Fruit fly (Drosophila melanogaster): ENCODE measurements around the gene CG10214.

Gene CG10214

dm6 chr3R:23782456-23783402 lies 15.4 kb upstream of the CG10214 start:
- TF ChIP-seq psq (optimal IDR thresholded peaks at IDR 0.05) (no peak), EcR (GFP tag; optimal IDR thresholded peaks at IDR 0.05) (no peak), CG8478 (optimal IDR thresholded peaks at IDR 0.05) (no peak), usp (GFP tag; optimal IDR thresholded peaks at IDR 0.05) (no peak), pan (optimal IDR thresholded peaks at IDR 0.05) (no peak), Dll (optimal IDR thresholded peaks at IDR 0.05) (no peak)

- no peak for TF ChIP-seq pan (optimal IDR thresholded peaks at IDR 0.05)
- no peak for TF ChIP-seq CG8478 (optimal IDR thresholded peaks at IDR 0.05)
- TF ChIP-seq psq (optimal IDR thresholded peaks at IDR 0.05) = no peak
- TF ChIP-seq EcR (GFP tag; optimal IDR thresholded peaks at IDR 0.05) = no peak
- no peak for TF ChIP-seq Dll (optimal IDR thresholded peaks at IDR 0.05)
- TF ChIP-seq usp (GFP tag; optimal IDR thresholded peaks at IDR 0.05) = no peak
Measured at dm6 chr3R:23781466-23781935, 14.2 kb upstream of the CG10214 start, which contains the start of the genes Nup98-96 and mbc. Gene Nup98-96, minus strand, starts transcription at chr3R:23781621. Gene mbc, plus strand, starts transcription at chr3R:23781765.

dm6 chr3R:23780757-23781156 lies 13.5 kb upstream of the CG10214 start:
- TF ChIP-seq CG8478 (optimal IDR thresholded peaks at IDR 0.05) = no peak
- TF ChIP-seq Dll (optimal IDR thresholded peaks at IDR 0.05) = no peak
- TF ChIP-seq usp (GFP tag; optimal IDR thresholded peaks at IDR 0.05) = no peak
- no peak for TF ChIP-seq EcR (GFP tag; optimal IDR thresholded peaks at IDR 0.05)
- TF ChIP-seq psq (optimal IDR thresholded peaks at IDR 0.05) = no peak
- no peak for TF ChIP-seq pan (optimal IDR thresholded peaks at IDR 0.05)

DNA sequence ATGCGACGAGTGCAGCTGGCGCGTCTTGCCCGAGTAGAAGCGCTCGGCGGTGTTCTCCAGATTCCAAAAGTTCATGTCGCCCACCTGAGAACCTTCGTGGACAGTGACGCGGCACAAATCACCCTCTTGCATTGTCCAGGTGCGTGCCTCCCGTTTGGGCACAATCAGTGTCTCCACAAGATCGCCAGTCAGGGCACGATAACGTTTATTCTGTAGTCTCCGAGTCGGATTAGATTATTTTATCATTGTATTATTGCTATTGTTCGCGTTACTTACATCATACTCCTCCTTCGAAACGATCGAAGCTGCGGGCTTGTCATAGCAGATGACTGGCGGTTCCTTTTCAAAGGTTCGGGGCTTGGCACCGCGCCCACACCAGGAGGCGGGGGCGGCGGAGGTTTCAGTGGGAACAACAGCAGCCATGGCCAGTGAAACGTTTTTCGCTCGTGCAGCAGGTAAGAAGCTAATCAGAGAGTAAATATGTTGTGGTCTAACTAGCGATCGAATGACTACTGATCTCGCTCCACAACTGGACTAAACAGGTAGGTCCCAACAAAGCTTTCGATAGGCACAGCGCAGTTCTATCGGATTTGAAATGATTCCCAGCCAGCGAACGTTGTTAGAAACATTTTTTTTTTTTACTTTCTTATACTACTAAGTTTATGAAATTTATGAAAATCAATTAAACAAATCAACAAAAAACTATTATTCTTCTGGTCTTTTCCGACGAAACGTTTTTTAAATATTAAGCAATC lies 6.5 kb upstream of the CG10214 start, which contains the start of gene CG10208:
Gene CG10208, minus strand, starts transcription at position 518 of the 755 bp plus-strand sequence.
- TF ChIP-seq CG8478 (optimal IDR thresholded peaks at IDR 0.05) = no peak
- TF ChIP-seq Dll (optimal IDR thresholded peaks at IDR 0.05) = no peak
- no peak for TF ChIP-seq EcR (GFP tag; optimal IDR thresholded peaks at IDR 0.05)
- TF ChIP-seq psq (optimal IDR thresholded peaks at IDR 0.05) = no peak
- TF ChIP-seq usp (GFP tag; optimal IDR thresholded peaks at IDR 0.05) = no peak
- TF ChIP-seq pan (optimal IDR thresholded peaks at IDR 0.05) = no peak

- TF ChIP-seq psq (optimal IDR thresholded peaks at IDR 0.05) = no peak
- no peak for TF ChIP-seq pan (optimal IDR thresholded peaks at IDR 0.05)
- TF ChIP-seq CG8478 (optimal IDR thresholded peaks at IDR 0.05) = no peak
- no peak for TF ChIP-seq Dll (optimal IDR thresholded peaks at IDR 0.05)
- TF ChIP-seq EcR (GFP tag; optimal IDR thresholded peaks at IDR 0.05) = no peak
- no peak for TF ChIP-seq usp (GFP tag; optimal IDR thresholded peaks at IDR 0.05)
Measured at dm6 chr3R:23772808-23773207, 5.5 kb upstream of the CG10214 start, which contains the start of gene tst. Gene tst, minus strand, starts transcription at chr3R:23772859.

DNA sequence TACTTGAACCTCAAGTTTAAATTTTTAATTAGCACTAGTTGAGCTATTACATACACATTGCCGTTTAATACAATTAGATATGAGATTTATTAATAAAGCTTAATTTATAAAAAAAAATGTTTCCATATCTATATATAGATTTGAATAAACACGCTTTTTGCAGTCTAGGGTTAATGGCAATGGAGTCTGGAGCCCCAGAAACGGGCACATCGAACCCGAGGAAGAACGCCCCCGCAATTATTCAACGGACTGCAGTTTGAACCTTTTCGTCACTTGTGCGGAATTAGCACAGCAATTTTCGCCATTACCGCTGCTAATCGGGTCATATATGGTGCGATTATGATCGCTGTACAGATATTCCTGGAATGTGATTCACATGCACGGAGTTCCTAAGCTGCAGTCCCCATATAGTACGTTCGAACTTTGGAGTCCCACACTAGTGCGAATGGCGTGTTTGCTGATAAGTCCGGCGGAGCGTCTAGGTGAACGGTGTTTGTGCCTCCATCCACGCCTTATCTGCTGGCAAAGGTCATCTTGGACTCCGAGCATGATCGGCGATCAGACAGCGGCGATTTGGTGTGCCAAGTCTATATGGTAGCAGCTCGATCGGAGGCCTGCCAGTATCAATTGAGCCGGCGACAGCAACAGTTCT lies 3.5 kb downstream of the CG10214 start, which contains the start of gene Lsd-1:
Gene Lsd-1, plus strand, starts transcription at position 236 of the 652 bp plus-strand sequence.
- TF ChIP-seq psq (optimal IDR thresholded peaks at IDR 0.05) (no peak), usp (GFP tag; optimal IDR thresholded peaks at IDR 0.05) (no peak), pan (optimal IDR thresholded peaks at IDR 0.05) (no peak), CG8478 (optimal IDR thresholded peaks at IDR 0.05) (no peak), Dll (optimal IDR thresholded peaks at IDR 0.05) (no peak), EcR (GFP tag; optimal IDR thresholded peaks at IDR 0.05) (no peak)

DNA sequence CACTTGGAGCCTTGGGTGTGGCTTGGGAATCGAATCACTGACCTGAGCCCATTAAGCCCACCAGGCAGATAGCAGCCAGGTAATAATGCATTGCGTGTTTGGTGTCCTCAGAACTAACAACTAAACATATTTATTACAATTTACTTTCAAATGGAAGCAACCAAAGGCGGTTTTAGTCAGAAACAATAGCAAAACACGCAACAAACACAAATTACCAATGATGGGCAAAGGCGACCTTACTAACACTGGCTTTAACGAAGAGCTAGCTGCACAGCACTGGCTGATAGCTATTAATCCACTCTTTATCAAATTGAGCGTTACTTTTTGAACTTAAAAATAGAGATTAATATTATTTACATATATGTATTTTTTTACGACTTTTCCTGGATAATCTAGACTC lies 4.3 kb downstream of the CG10214 start, which contains the start of gene udt:
Gene udt, minus strand, starts transcription at position 249 of the 400 bp plus-strand sequence.
- TF ChIP-seq Dll (optimal IDR thresholded peaks at IDR 0.05) (no peak), pan (optimal IDR thresholded peaks at IDR 0.05) (no peak), usp (GFP tag; optimal IDR thresholded peaks at IDR 0.05) (no peak), psq (optimal IDR thresholded peaks at IDR 0.05) (no peak), EcR (GFP tag; optimal IDR thresholded peaks at IDR 0.05) (no peak), CG8478 (optimal IDR thresholded peaks at IDR 0.05) (no peak)

DNA sequence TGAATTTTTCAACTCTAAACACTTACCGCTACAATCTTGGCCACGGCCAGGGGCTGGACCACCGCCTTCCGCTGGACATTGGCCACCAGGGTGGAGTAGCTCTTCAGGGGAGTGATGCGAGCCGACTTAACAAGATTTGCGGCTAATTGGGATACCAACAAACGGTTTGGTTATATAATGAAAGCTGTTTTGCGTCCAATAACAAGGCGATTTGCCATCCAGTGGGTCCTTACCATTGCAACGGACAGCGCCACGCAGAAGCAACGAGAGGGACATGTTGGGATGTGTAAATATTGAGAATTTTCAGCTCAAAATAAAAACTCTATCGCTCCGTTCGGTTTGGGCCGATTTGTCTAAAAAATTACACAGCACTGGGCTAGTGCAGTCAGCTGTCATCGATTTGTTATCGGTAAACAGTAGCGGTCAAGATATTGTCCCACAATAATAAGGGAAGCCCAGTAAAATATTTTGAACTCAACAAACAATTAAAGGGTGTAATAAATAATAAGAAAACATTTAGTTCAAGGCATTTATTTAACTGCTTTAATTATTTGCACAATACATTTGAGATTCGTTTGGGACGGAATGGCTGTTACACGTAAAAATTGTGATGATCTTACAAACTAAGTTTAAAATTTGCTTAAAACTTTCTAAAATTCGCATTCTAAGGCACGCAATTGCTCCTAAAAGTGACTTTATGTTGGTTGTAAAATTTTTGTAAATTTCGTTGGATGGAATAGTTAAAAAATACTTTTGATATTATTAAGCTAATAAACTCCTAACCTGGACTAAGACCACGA lies 6.9 kb downstream of the CG10214 start, which contains the start of gene SdhD:
Gene SdhD, minus strand, starts transcription at position 382 of the 800 bp plus-strand sequence.
- TF ChIP-seq EcR (GFP tag; optimal IDR thresholded peaks at IDR 0.05) = no peak
- TF ChIP-seq usp (GFP tag; optimal IDR thresholded peaks at IDR 0.05) = no peak
- TF ChIP-seq Dll (optimal IDR thresholded peaks at IDR 0.05) = no peak
- no peak for TF ChIP-seq CG8478 (optimal IDR thresholded peaks at IDR 0.05)
- TF ChIP-seq psq (optimal IDR thresholded peaks at IDR 0.05) = no peak
- TF ChIP-seq pan (optimal IDR thresholded peaks at IDR 0.05) = no peak

DNA sequence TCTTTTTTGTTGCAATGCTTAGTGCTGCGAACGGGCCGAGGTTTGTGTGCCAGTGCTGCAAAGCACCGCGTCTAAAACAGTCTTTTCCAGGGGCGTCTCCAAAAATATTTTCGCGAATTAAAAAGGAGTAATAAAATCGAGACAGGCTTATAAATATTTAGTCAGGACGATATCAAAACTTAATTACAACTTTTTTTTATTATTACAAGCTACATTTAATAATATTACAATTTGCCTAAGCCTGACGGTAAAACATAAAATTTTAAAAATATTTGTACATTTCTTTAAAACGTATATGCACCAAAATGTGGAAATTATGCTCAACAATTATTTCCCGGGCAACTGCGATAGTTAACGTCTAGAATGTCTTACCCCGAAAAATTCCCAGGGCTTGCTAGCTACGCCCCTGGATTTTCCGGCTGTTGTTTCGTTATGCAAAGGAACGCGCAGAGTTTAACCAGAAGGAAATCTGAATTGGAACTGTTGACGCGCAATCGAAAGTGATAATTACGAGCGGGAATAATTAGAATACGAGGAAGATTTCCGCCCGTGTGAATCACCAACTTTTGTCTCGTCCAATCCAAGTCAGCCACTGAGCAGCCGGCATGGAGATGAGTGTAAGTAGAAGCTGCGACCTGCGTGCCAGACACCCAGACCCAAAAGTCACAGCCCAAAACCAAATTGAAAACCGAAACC lies 9.2 kb downstream of the CG10214 start, which contains the start of the genes PTPMT1 and Hrd3:
Gene PTPMT1, plus strand, starts transcription at position 428 of the 696 bp plus-strand sequence.
Gene Hrd3, minus strand, starts transcription at position 646 of the 696 bp plus-strand sequence.
- TF ChIP-seq usp (GFP tag; optimal IDR thresholded peaks at IDR 0.05) (no peak), psq (optimal IDR thresholded peaks at IDR 0.05) (no peak)

dm6 chr3R:23752728-23753127 lies 14.6 kb downstream of the CG10214 start, which contains the start of the genes RanBP3 and Rpt5:
Gene RanBP3, minus strand, starts transcription at chr3R:23752834.
Gene Rpt5, plus strand, starts transcription at chr3R:23752876.
- TF ChIP-seq pan (optimal IDR thresholded peaks at IDR 0.05) (no peak), usp (GFP tag; optimal IDR thresholded peaks at IDR 0.05) (no peak), Dll (optimal IDR thresholded peaks at IDR 0.05) (no peak), EcR (GFP tag; optimal IDR thresholded peaks at IDR 0.05) (no peak), psq (optimal IDR thresholded peaks at IDR 0.05) (no peak), CG8478 (optimal IDR thresholded peaks at IDR 0.05) (no peak)

All from whole organism.